Fruit fly (Drosophila melanogaster): ENCODE results near the gene CG15210.

Gene CG15210

DNA sequence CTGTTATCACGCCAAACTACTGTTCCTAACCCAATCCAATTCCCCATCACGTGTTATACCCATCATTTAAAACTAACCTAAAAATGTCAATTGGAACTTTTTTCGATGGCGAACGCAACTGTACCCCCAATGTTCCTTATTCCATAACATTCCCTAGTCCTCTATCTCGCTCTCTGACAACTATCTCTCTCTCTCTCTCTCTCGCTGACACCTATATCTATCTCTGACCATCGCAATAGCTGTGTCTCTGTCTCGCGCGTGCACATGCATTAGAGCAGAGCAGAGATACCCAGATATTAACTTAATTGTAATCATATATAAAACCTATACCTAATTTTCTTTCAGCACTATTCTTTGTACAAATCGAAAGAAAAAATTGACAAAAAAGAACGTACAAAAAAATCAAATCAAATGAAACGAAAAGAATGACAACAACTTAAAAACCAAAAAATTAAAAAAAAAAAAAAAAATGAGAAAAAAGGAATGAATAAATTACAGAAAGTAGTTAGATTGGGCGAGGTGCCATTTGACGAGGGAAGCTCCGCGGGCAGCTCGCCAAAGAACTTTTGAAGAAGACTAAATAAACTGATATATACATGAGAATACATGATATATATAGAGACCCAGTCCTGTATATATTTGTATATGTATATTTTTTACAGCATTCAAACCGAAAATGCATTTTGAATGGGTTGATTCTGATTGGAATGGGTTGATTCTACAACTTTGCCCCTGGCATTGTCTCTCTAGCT, 26.7 kb downstream of the CG15210 start:
- TF ChIP-seq CG31441 (GFP tag; IDR thresholded peaks at IDR 0.05) (no peak), CG10431 (GFP tag; optimal IDR thresholded peaks at IDR 0.05) (peak; percentile 65), pfk (GFP tag; optimal IDR thresholded peaks at IDR 0.05) (peak; percentile 62), Adf1 (GFP tag; IDR thresholded peaks at IDR 0.05) (no peak), CG10462 (GFP tag; optimal IDR thresholded peaks at IDR 0.05) (no peak), CG10321 (GFP tag; IDR thresholded peaks at IDR 0.05) (peak; percentile 85), CG1832 (GFP tag; optimal IDR thresholded peaks at IDR 0.05) (peak; percentile 85), CG6791 (GFP tag; IDR thresholded peaks at IDR 0.05; ENCODE audit: partially characterized antibody) (0 out of 3 replicates have a peak, but pooled peaks have one; percentile 5), wdn (GFP tag; IDR thresholded peaks at IDR 0.05) (peak; percentile 36; the same call in 1 of the 2 replicates), insv (GFP tag; optimal IDR thresholded peaks at IDR 0.05) (peak in 1 of 2 experiments; percentile 7), shn (GFP tag; optimal IDR thresholded peaks at IDR 0.05) (no peak), bigmax (GFP tag; optimal IDR thresholded peaks at IDR 0.05) (peak; percentile 74), CG8290 (GFP tag; optimal IDR thresholded peaks at IDR 0.05) (peak; percentile 31), CG8290 (tag; optimal IDR thresholded peaks at IDR 0.05) (peak in 1 of 2 experiments; percentile 13)

DNA sequence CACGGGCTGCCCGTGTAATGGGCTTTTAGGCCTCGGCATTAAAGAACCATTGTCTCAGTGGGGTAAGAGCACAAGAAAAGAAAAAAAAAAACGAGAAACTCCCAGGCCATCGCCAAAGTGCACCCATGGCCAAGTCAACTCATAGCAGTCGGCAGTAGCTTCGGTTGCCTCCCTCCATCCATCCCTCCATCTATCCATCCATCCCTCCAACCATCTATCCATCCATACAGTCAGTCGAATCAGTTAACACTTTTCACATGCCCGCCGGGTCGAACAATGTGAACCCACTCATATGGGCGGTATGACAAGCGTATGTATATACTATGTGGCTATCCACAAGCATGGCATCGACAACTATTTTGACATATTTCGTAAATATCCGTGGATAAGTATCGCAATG, 28.7 kb downstream of the CG15210 start:
- TF ChIP-seq CG4328 (GFP tag; optimal IDR thresholded peaks at IDR 0.05), result no peak
- no peak for TF ChIP-seq dmrt11E (tag; optimal IDR thresholded peaks at IDR 0.05)
- TF ChIP-seq CG15601 (tag; optimal IDR thresholded peaks at IDR 0.05), result no peak
- TF ChIP-seq CG14965 (GFP tag; optimal IDR thresholded peaks at IDR 0.05; ENCODE audit: borderline replicate concordance), result no peak
- no peak for TF ChIP-seq ase (GFP tag; IDR thresholded peaks at IDR 0.05)
- TF ChIP-seq seq (GFP tag; IDR thresholded peaks at IDR 0.05), result no peak
- 0 out of 3 replicates have a peak, but pooled peaks have one; percentile 41 for TF ChIP-seq hb (GFP tag; IDR thresholded peaks at IDR 0.05; ENCODE audit: partially characterized antibody)
- no peak for TF ChIP-seq CHES-1-like (GFP tag; optimal IDR thresholded peaks at IDR 0.05)
- no peak for TF ChIP-seq Rfx (GFP tag; IDR thresholded peaks at IDR 0.05)
- peak; percentile 28 for TF ChIP-seq sens (GFP tag)
- no peak for TF ChIP-seq gro (GFP tag; optimal IDR thresholded peaks at IDR 0.05)
- TF ChIP-seq phol (tag; optimal IDR thresholded peaks at IDR 0.05), result no peak
- 0 out of 3 replicates have a peak, but pooled peaks have one; percentile 6 for TF ChIP-seq Dbx (GFP tag; IDR thresholded peaks at IDR 0.05)
- peak; percentile 92 for TF ChIP-seq CG8281 (tag; optimal IDR thresholded peaks at IDR 0.05)
- no peak for TF ChIP-seq CTCF (GFP tag; optimal IDR thresholded peaks at IDR 0.05)
- no peak for TF ChIP-seq PHDP (tag; optimal IDR thresholded peaks at IDR 0.05)
- TF ChIP-seq CG17568 (GFP tag; optimal IDR thresholded peaks at IDR 0.05), result no peak
- TF ChIP-seq CG11560 (tag; IDR thresholded peaks at IDR 0.05), result no peak

dm6 chrX:10869045-10869444, 30.0 kb downstream of the CG15210 start, which contains the start of gene CG2157:
Gene CG2157 (plus strand): TSS chrX:10869284.
- no peak for TF ChIP-seq CG10321 (GFP tag; IDR thresholded peaks at IDR 0.05)
- TF ChIP-seq CG5180 (GFP tag; optimal IDR thresholded peaks at IDR 0.05), result peak; percentile 95
- 0 out of 3 replicates have a peak, but pooled peaks have one; percentile 26 for TF ChIP-seq ken (GFP tag; IDR thresholded peaks at IDR 0.05)

DNA sequence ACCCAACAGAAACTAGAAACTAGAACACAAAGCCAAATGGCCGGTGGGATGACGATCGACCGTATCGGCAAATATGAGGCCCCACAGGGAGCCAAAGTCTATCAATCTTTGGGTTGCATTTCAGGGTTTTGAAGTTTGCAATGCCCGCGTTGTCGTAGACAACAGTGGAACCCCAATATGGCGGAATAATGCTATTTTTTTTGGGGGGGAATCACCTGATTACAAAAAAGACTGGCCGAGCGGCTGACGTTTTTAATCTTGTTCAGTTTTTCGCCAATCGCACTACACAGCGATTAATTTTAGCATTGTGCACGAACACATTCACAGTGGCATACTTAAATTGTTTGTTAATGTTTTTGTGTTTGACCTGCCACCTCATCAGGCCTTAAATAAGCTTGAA, 37.4 kb downstream of the CG15210 start:
- TF ChIP-seq seq (GFP tag; IDR thresholded peaks at IDR 0.05), result no peak
- TF ChIP-seq sug (tag; optimal IDR thresholded peaks at IDR 0.05), result peak; percentile 56

All from whole organism, embryonic.